Worm (Caenorhabditis elegans) whole organism, young adult: ENCODE measurements around the gene sqv-1.

ENCODE experiments used
- B0261.1 ChIP-seq: sonication (generic microtip); optimal IDR thresholded peaks from 2 replicates; lab custom pipeline; 2016; ENCODE audit warnings: mild to moderate bottlenecking, missing genetic modification characterization, moderate library complexity, missing compliant biosample characterization
- B0336.3 ChIP-seq: fragments of 200-800 bp; sonication (Bioruptor generic); IDR thresholded peaks from 2 replicates; pipeline ENCODE4 v1.3.6; 2022; ENCODE audit warnings: missing genetic modification characterization, missing compliant biosample characterization
- F10E7.11 ChIP-seq: sonication (generic microtip); optimal IDR thresholded peaks from 2 replicates; lab custom pipeline; 2017; ENCODE audit warnings: mild to moderate bottlenecking, missing genetic modification characterization, moderate library complexity, missing compliant biosample characterization
- F49E8.2 ChIP-seq: sonication (generic microtip); optimal IDR thresholded peaks from 3 replicates; lab custom pipeline; 2017; ENCODE audit warnings: missing genetic modification characterization, mild to moderate bottlenecking, missing compliant biosample characterization, antibody characterized with exemption, moderate library complexity; ENCODE audit not compliant: insufficient read depth
- F52B5.7 ChIP-seq: sonication (generic microtip); optimal IDR thresholded peaks from 2 replicates; lab custom pipeline; 2016; ENCODE audit warnings: mild to moderate bottlenecking, missing genetic modification characterization, missing compliant biosample characterization
- F57C9.4 ChIP-seq: sonication (generic microtip); optimal IDR thresholded peaks from 2 replicates; lab custom pipeline; 2017; ENCODE audit warnings: mild to moderate bottlenecking, missing genetic modification characterization, missing compliant biosample characterization
- K12H6.12 ChIP-seq: fragments of 200-800 bp; sonication (Bioruptor generic); optimal IDR thresholded peaks from 2 replicates; lab custom pipeline; 2018; ENCODE audit warnings: mild to moderate bottlenecking, missing genetic modification characterization, missing compliant biosample characterization
- T26A5.8 ChIP-seq: sonication (generic microtip); optimal IDR thresholded peaks from 2 replicates; lab custom pipeline; 2016; ENCODE audit warnings: missing genetic modification characterization, missing compliant biosample characterization
- Y53G8AR.9 ChIP-seq: fragments of 200-800 bp; sonication (Bioruptor generic); conservative IDR thresholded peaks from 2 replicates; pipeline ENCODE4 v1.3.6; 2022; ENCODE audit warnings: missing genetic modification reagents, missing genetic modification characterization, missing compliant biosample characterization
- Y56A3A.18 ChIP-seq: fragments of 200-800 bp; sonication (Bioruptor generic); IDR thresholded peaks from 2 replicates; pipeline ENCODE4 v1.3.6; 2022; ENCODE audit warnings: missing genetic modification reagents, missing genetic modification characterization, missing compliant biosample characterization
- Y67H2A.10 ChIP-seq: fragments of 200-800 bp; sonication (Bioruptor generic); conservative IDR thresholded peaks from 2 replicates; pipeline ENCODE4 v1.3.6; 2022; ENCODE audit warnings: missing genetic modification reagents, missing genetic modification characterization, missing compliant biosample characterization
- Y95B8A.8 ChIP-seq: fragments of 200-800 bp; sonication (Bioruptor generic); IDR thresholded peaks from 2 replicates; pipeline ENCODE4 v1.3.6; 2022; ENCODE audit warnings: missing genetic modification reagents, missing genetic modification characterization, missing compliant biosample characterization
- ZK185.1 ChIP-seq: sonication (generic microtip); optimal IDR thresholded peaks from 2 replicates; lab custom pipeline; 2016; ENCODE audit warnings: mild to moderate bottlenecking, missing genetic modification characterization, missing compliant biosample characterization; ENCODE audit not compliant: poor library complexity, severe bottlenecking
- aptf-2 ChIP-seq: fragments of 200-800 bp; sonication (Bioruptor generic); conservative IDR thresholded peaks from 2 replicates; pipeline ENCODE4 v1.3.6; 2022; ENCODE audit warnings: missing genetic modification reagents, missing genetic modification characterization, missing compliant biosample characterization
- aptf-3 ChIP-seq: fragments of 200-800 bp; sonication (Bioruptor generic); IDR thresholded peaks from 2 replicates; pipeline ENCODE4 v1.3.6; 2022; ENCODE audit warnings: missing genetic modification characterization, missing compliant biosample characterization
- athp-1 ChIP-seq: sonication (generic microtip); optimal IDR thresholded peaks from 2 replicates; lab custom pipeline; 2017; ENCODE audit warnings: mild to moderate bottlenecking, missing genetic modification characterization, missing compliant biosample characterization
- attf-6 ChIP-seq: fragments of 200-800 bp; sonication (Bioruptor generic); IDR thresholded peaks from 2 replicates; pipeline ENCODE4 v1.3.6; 2022; ENCODE audit warnings: missing genetic modification reagents, missing genetic modification characterization, missing compliant biosample characterization
- bed-1 ChIP-seq: fragments of 200-800 bp; sonication (Bioruptor generic); IDR thresholded peaks from 2 replicates; pipeline ENCODE4 v1.3.6; 2022; ENCODE audit warnings: missing genetic modification reagents, missing genetic modification characterization, missing compliant biosample characterization
- cebp-1 ChIP-seq, 2 experiments: fragments of 200-800 bp in 1 of 2; sonication (Bioruptor generic) in 1 of 2; sonication (generic microtip) in 1 of 2; IDR thresholded peaks in 1 of 2; optimal IDR thresholded peaks in 1 of 2; 2 replicates each; pipeline versions ENCODE4 v1.3.6 to Lab custom; 2017 to 2022; ENCODE audit warnings: missing compliant biosample characterization in 2 of 2, missing genetic modification characterization in 2 of 2, mild to moderate bottlenecking in 1 of 2, missing genetic modification reagents in 1 of 2, moderate library complexity in 1 of 2
- cebp-2 ChIP-seq: fragments of 200-800 bp; sonication (Bioruptor generic); IDR thresholded peaks from 2 replicates; pipeline ENCODE4 v1.3.6; 2022; ENCODE audit warnings: missing genetic modification characterization, missing compliant biosample characterization
- ceh-100 ChIP-seq: fragments of 200-800 bp; sonication (Bioruptor generic); IDR thresholded peaks from 2 replicates; pipeline ENCODE4 v1.3.6; 2022; ENCODE audit warnings: missing genetic modification reagents, missing genetic modification characterization, missing compliant biosample characterization
- ceh-58 ChIP-seq: fragments of 200-800 bp; sonication (Bioruptor generic); IDR thresholded peaks from 2 replicates; pipeline ENCODE4 v1.3.6; 2022; ENCODE audit warnings: missing genetic modification characterization, missing compliant biosample characterization
- ceh-79 ChIP-seq: sonication (generic microtip); optimal IDR thresholded peaks from 2 replicates; lab custom pipeline; 2017; ENCODE audit warnings: mild to moderate bottlenecking, missing genetic modification characterization, missing compliant biosample characterization
- chd-7 ChIP-seq: sonication (generic microtip); optimal IDR thresholded peaks from 2 replicates; lab custom pipeline; 2016; ENCODE audit warnings: mild to moderate bottlenecking, missing genetic modification characterization, moderate library complexity, missing compliant biosample characterization
- dox-1 ChIP-seq: fragments of 200-800 bp; sonication (Bioruptor generic); IDR thresholded peaks from 2 replicates; pipeline ENCODE4 v1.3.6; 2022; ENCODE audit warnings: missing genetic modification reagents, missing genetic modification characterization, missing compliant biosample characterization
- dpff-1 ChIP-seq: sonication (generic microtip); optimal IDR thresholded peaks from 2 replicates; lab custom pipeline; 2017; ENCODE audit warnings: mild to moderate bottlenecking, missing genetic modification characterization, missing compliant biosample characterization
- egl-18 ChIP-seq: fragments of 200-800 bp; sonication (Bioruptor generic); IDR thresholded peaks from 2 replicates; pipeline ENCODE4 v1.3.6; 2022; ENCODE audit warnings: missing genetic modification reagents, missing genetic modification characterization, missing compliant biosample characterization
- hlh-26 ChIP-seq: fragments of 200-800 bp; sonication (Bioruptor generic); conservative IDR thresholded peaks from 2 replicates; pipeline ENCODE4 v1.3.6; 2022; ENCODE audit warnings: missing genetic modification reagents, missing genetic modification characterization, missing compliant biosample characterization
- hrde-1 ChIP-seq: sonication (generic microtip); optimal IDR thresholded peaks from 2 replicates; lab custom pipeline; 2016; ENCODE audit warnings: missing genetic modification characterization, mild to moderate bottlenecking, missing compliant biosample characterization, moderate library complexity, missing genotype, missing genetic modification reagents, borderline replicate concordance
- hsf-1 ChIP-seq: fragments of 200-800 bp; sonication (Bioruptor generic); IDR thresholded peaks from 2 replicates; pipeline ENCODE4 v1.3.6; 2022; ENCODE audit warnings: missing genetic modification reagents, missing genetic modification characterization, missing compliant biosample characterization
- lin-26 ChIP-seq: fragments of 200-800 bp; sonication (Bioruptor generic); IDR thresholded peaks from 2 replicates; pipeline ENCODE4 v1.3.6; 2022; ENCODE audit warnings: missing genetic modification reagents, missing genetic modification characterization, missing compliant biosample characterization
- lsl-1 ChIP-seq: fragments of 200-800 bp; sonication (Bioruptor generic); optimal IDR thresholded peaks from 2 replicates; lab custom pipeline; 2018; ENCODE audit warnings: mild to moderate bottlenecking, missing genetic modification characterization, moderate library complexity, missing compliant biosample characterization
- madf-3 ChIP-seq: fragments of 200-800 bp; sonication (Bioruptor generic); IDR thresholded peaks from 2 replicates; pipeline ENCODE4 v1.3.6; 2022; ENCODE audit warnings: missing genetic modification reagents, missing genetic modification characterization, missing compliant biosample characterization
- madf-6 ChIP-seq: fragments of 200-800 bp; sonication (Bioruptor generic); IDR thresholded peaks from 2 replicates; pipeline ENCODE4 v1.3.6; 2022; ENCODE audit warnings: missing genetic modification reagents, missing genetic modification characterization, missing compliant biosample characterization
- mel-28 ChIP-seq: sonication (generic microtip); optimal IDR thresholded peaks from 2 replicates; lab custom pipeline; 2016; ENCODE audit warnings: borderline replicate concordance, mild to moderate bottlenecking, missing genetic modification characterization, missing compliant biosample characterization
- mes-4 ChIP-seq: sonication (generic microtip); optimal IDR thresholded peaks from 2 replicates; lab custom pipeline; 2016; ENCODE audit warnings: missing genotype, missing genetic modification characterization, missing compliant biosample characterization
- nfyb-1 ChIP-seq: fragments of 200-800 bp; sonication (Bioruptor generic); IDR thresholded peaks from 2 replicates; pipeline ENCODE4 v1.3.6; 2022; ENCODE audit warnings: missing genetic modification reagents, missing genetic modification characterization, missing compliant biosample characterization
- nhr-120 ChIP-seq: fragments of 200-800 bp; sonication (Bioruptor generic); IDR thresholded peaks from 2 replicates; pipeline ENCODE4 v1.3.6; 2022; ENCODE audit warnings: missing genetic modification characterization, missing compliant biosample characterization
- repo-1 ChIP-seq: sonication (generic microtip); optimal IDR thresholded peaks from 2 replicates; lab custom pipeline; 2017; ENCODE audit warnings: mild to moderate bottlenecking, missing genetic modification characterization, missing compliant biosample characterization
- snpc-1.3 ChIP-seq: sonication (generic microtip); optimal IDR thresholded peaks from 2 replicates; lab custom pipeline; 2017; ENCODE audit warnings: missing genetic modification characterization, mild to moderate bottlenecking, missing compliant biosample characterization, antibody characterized with exemption, moderate library complexity, missing genotype, missing genetic modification reagents; ENCODE audit not compliant: insufficient read depth
- unc-130 ChIP-seq: sonication (generic microtip); optimal IDR thresholded peaks from 2 replicates; lab custom pipeline; 2016; ENCODE audit warnings: missing genetic modification reagents, missing genetic modification characterization, missing compliant biosample characterization
- zfh-2 ChIP-seq: fragments of 200-800 bp; sonication (Bioruptor generic); conservative IDR thresholded peaks from 2 replicates; pipeline ENCODE4 v1.3.6; 2022; ENCODE audit warnings: missing genetic modification reagents, missing genetic modification characterization, missing compliant biosample characterization
- ztf-22 ChIP-seq: fragments of 200-800 bp; sonication (Bioruptor generic); optimal IDR thresholded peaks from 2 replicates; lab custom pipeline; 2018; ENCODE audit warnings: mild to moderate bottlenecking, missing genetic modification characterization, moderate library complexity, missing compliant biosample characterization
- ztf-25 ChIP-seq: fragments of 200-800 bp; sonication (Bioruptor generic); IDR thresholded peaks from 2 replicates; pipeline ENCODE4 v1.3.6; 2022; ENCODE audit warnings: missing genetic modification reagents, missing genetic modification characterization, missing compliant biosample characterization
- ztf-28 ChIP-seq: fragments of 200-800 bp; sonication (Bioruptor generic); IDR thresholded peaks from 2 replicates; pipeline ENCODE4 v1.3.6; 2022; ENCODE audit warnings: missing genetic modification reagents, missing genetic modification characterization, missing compliant biosample characterization
- ztf-6 ChIP-seq: fragments of 200-800 bp; sonication (Bioruptor generic); IDR thresholded peaks from 2 replicates; pipeline ENCODE4 v1.3.6; 2022; ENCODE audit warnings: missing genetic modification reagents, missing genetic modification characterization, missing compliant biosample characterization

sqv-1 gene

DNA sequence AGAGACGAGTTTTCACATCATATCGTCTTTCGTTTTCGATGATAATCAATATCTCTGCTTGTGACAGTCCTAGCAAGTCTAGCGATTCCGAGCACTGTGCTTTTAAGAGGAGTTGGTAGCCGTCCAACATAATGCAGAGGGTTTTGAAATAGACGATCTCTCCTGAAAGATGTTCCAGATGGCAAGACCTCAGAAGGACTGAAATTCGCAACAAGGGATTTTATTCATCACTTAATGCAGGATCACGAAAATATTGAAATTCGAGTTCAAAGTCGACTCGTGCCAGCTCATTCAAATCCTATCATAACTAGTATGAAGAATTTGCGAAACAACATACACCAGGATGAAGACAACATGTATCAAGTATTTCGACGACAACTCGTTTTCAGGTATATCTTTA lies 16.6 kb downstream of the sqv-1 start, which contains the start of gene D2096.7:
TSS of gene D2096.7 (minus strand) at position 130 of the 400 bp plus-strand sequence.
- TF ChIP-seq ztf-28 (GFP tag; lab: Robert Waterston, UW): no peak
- TF ChIP-seq hsf-1 (GFP tag; lab: Robert Waterston, UW): peak; percentile 91
- peak; percentile 96 for TF ChIP-seq hrde-1 (tag; lab: Kevin White, UChicago)
- TF ChIP-seq F52B5.7 (tag; lab: Kevin White, UChicago): peak; percentile 93
- peak; percentile 86 for TF ChIP-seq ceh-79 (tag; lab: Kevin White, UChicago)
- TF ChIP-seq ceh-58: peak; percentile 96; the same call in 1 of the 2 replicates
- TF ChIP-seq Y56A3A.18 (GFP tag; lab: Robert Waterston, UW): peak; percentile 95
- TF ChIP-seq madf-6 (GFP tag; lab: Robert Waterston, UW): peak; percentile 86
- peak; percentile 89 for TF ChIP-seq snpc-1.3
- no peak for TF ChIP-seq Y67H2A.10 (GFP tag; lab: Robert Waterston, UW)
- TF ChIP-seq ztf-22: peak; percentile 10
- TF ChIP-seq bed-1: peak; percentile 92
- peak; percentile 79 for TF ChIP-seq dpff-1 (tag; lab: Kevin White, UChicago)
- peak; percentile 82 for TF ChIP-seq nfyb-1 (GFP tag; lab: Robert Waterston, UW)
- TF ChIP-seq zfh-2: no peak
- TF ChIP-seq dox-1: peak; percentile 70
- peak; percentile 94 for TF ChIP-seq aptf-3 (GFP tag; lab: Robert Waterston, UW)
- TF ChIP-seq mel-28 (tag; lab: Kevin White, UChicago): no peak
- peak; percentile 83 for TF ChIP-seq chd-7 (tag; lab: Kevin White, UChicago)
- TF ChIP-seq madf-3 (GFP tag; lab: Robert Waterston, UW): peak; percentile 91
- TF ChIP-seq Y95B8A.8 (GFP tag; lab: Robert Waterston, UW): peak; percentile 64; the same call in 1 of the 2 replicates
- peak; percentile 89 for TF ChIP-seq Y53G8AR.9 (GFP tag; lab: Robert Waterston, UW)
- no peak for TF ChIP-seq ztf-6 (GFP tag; lab: Robert Waterston, UW)
- peak; percentile 29 for TF ChIP-seq mes-4 (tag; lab: Kevin White, UChicago)
- peak; percentile 72 for TF ChIP-seq F57C9.4 (tag; lab: Kevin White, UChicago)
- TF ChIP-seq hlh-26: peak; percentile 68; the same call in 1 of the 2 replicates
- peak; percentile 51; the same call in 1 of the 2 replicates for TF ChIP-seq egl-18 (GFP tag; lab: Robert Waterston, UW)
- TF ChIP-seq T26A5.8 (tag; lab: Kevin White, UChicago): peak; percentile 93
- peak; percentile 89 for TF ChIP-seq attf-6 (GFP tag; lab: Robert Waterston, UW)
- no peak for TF ChIP-seq aptf-2 (GFP tag; lab: Robert Waterston, UW)
- TF ChIP-seq ztf-25 (GFP tag; lab: Robert Waterston, UW): peak; percentile 79; the same call in 1 of the 2 replicates
- TF ChIP-seq ZK185.1 (tag; lab: Kevin White, UChicago): peak; percentile 32
- TF ChIP-seq cebp-2: peak; percentile 70; the same call in 1 of the 2 replicates
- TF ChIP-seq B0336.3: peak; percentile 96
- peak; percentile 85 for TF ChIP-seq lin-26 (GFP tag; lab: Robert Waterston, UW)
- TF ChIP-seq nhr-120 (GFP tag; lab: Robert Waterston, UW): 0 out of 2 replicates have a peak, but pooled peaks have one; percentile 55
- peak; percentile 89 for TF ChIP-seq unc-130 (GFP tag; lab: Kevin White, UChicago)
- peak; percentile 64 for TF ChIP-seq lsl-1 (GFP tag; lab: Kevin White, UChicago)
- TF ChIP-seq ceh-100 (GFP tag; lab: Robert Waterston, UW): peak; percentile 74
- TF ChIP-seq F10E7.11 (tag; lab: Kevin White, UChicago): peak; percentile 85
- peak; percentile 35 for TF ChIP-seq B0261.1 (tag; lab: Kevin White, UChicago)
- TF ChIP-seq K12H6.12: peak; percentile 46
- peak; percentile 88 for TF ChIP-seq repo-1 (tag; lab: Kevin White, UChicago)
- TF ChIP-seq cebp-1 (GFP tag; IDR thresholded peaks at IDR 0.05; lab: Robert Waterston, UW): 0 out of 2 replicates have a peak, but pooled peaks have one; percentile 19
- TF ChIP-seq cebp-1 (tag; optimal IDR thresholded peaks at IDR 0.05; lab: Kevin White, UChicago): peak; percentile 76
- TF ChIP-seq athp-1 (tag; lab: Kevin White, UChicago): peak; percentile 92
- TF ChIP-seq F49E8.2: peak; percentile 95
